Fruit fly (Drosophila melanogaster): Measurements from ENCODE around the gene Nhe1.

Nhe1 gene

dm6 chr2L:109098-109799, 2.7 kb upstream of the Nhe1 start (continued):
- TF ChIP-seq CG18599 (GFP tag; optimal IDR thresholded peaks at IDR 0.05) (peak; percentile 15), CG9437 (GFP tag; optimal IDR thresholded peaks at IDR 0.05) (peak; percentile 41), Vsx1 (GFP tag; optimal IDR thresholded peaks at IDR 0.05) (peak; percentile 58), CG10209 (GFP tag; optimal IDR thresholded peaks at IDR 0.05) (no peak), CG3065 (GFP tag; optimal IDR thresholded peaks at IDR 0.05) (no peak), trh (GFP tag; optimal IDR thresholded peaks at IDR 0.05) (no peak), CG14667 (GFP tag; IDR thresholded peaks at IDR 0.05) (no peak), CG15601 (tag; optimal IDR thresholded peaks at IDR 0.05) (no peak), Sox102F (GFP tag; optimal IDR thresholded peaks at IDR 0.05) (no peak), Lpt (GFP tag; optimal IDR thresholded peaks at IDR 0.05) (no peak), amos (GFP tag; IDR thresholded peaks at IDR 0.05; ENCODE audit: partially characterized antibody) (0 out of 2 replicates have a peak, but pooled peaks have one; percentile 18), CG30020 (tag; optimal IDR thresholded peaks at IDR 0.05) (no peak), fd3F (GFP tag; optimal IDR thresholded peaks at IDR 0.05) (no peak), CG7745 (tag; optimal IDR thresholded peaks at IDR 0.05) (no peak), Atf6 (GFP tag; IDR thresholded peaks at IDR 0.05) (no peak), run (tag; optimal IDR thresholded peaks at IDR 0.05) (no peak), CG11085 (GFP tag; IDR thresholded peaks at IDR 0.05) (no peak), dm (GFP tag; optimal IDR thresholded peaks at IDR 0.05) (peak; percentile 87), CG1529 (GFP tag; optimal IDR thresholded peaks at IDR 0.05) (no peak), CG13296 (GFP tag; optimal IDR thresholded peaks at IDR 0.05) (no peak), mirr (GFP tag; optimal IDR thresholded peaks at IDR 0.05) (peak; percentile 63), CG10565 (GFP tag; optimal IDR thresholded peaks at IDR 0.05) (no peak), tx (GFP tag; optimal IDR thresholded peaks at IDR 0.05) (peak; percentile 4), CG8290 (GFP tag; optimal IDR thresholded peaks at IDR 0.05) (no peak), CG8290 (tag; optimal IDR thresholded peaks at IDR 0.05) (no peak), eyg (GFP tag; optimal IDR thresholded peaks at IDR 0.05) (no peak), CG31224 (GFP tag; IDR thresholded peaks at IDR 0.05) (no peak), usp (GFP tag; optimal IDR thresholded peaks at IDR 0.05) (no peak), sima (GFP tag; optimal IDR thresholded peaks at IDR 0.05) (no peak), abd-A (tag; optimal IDR thresholded peaks at IDR 0.05) (peak; percentile 66), CG42726 (GFP tag; IDR thresholded peaks at IDR 0.05; ENCODE audit: partially characterized antibody) (no peak), sens (GFP tag) (peak; percentile 3), ftz-f1 (GFP tag; optimal IDR thresholded peaks at IDR 0.05) (peak; percentile 1), Scr (GFP tag; IDR thresholded peaks at IDR 0.05; ENCODE audit: partially characterized antibody) (no peak), Sry-β (GFP tag; optimal IDR thresholded peaks at IDR 0.05) (no peak), CG10431 (GFP tag; optimal IDR thresholded peaks at IDR 0.05) (no peak), Dll (GFP tag; IDR thresholded peaks at IDR 0.05; ENCODE audit: partially characterized antibody) (no peak), hb (GFP tag; IDR thresholded peaks at IDR 0.05; ENCODE audit: partially characterized antibody) (no peak), CG34224 (GFP tag; IDR thresholded peaks at IDR 0.05; ENCODE audit: partially characterized antibody) (peak; percentile 44; the same call in 1 of the 3 replicates), Sox100B (GFP tag; optimal IDR thresholded peaks at IDR 0.05) (no peak), vvl (GFP tag; IDR thresholded peaks at IDR 0.05) (no peak), cwo (GFP tag; optimal IDR thresholded peaks at IDR 0.05) (peak; percentile 86), Awh (GFP tag; IDR thresholded peaks at IDR 0.05) (no peak), Taf1 (GFP tag; IDR thresholded peaks at IDR 0.05) (no peak), CG12299 (tag; optimal IDR thresholded peaks at IDR 0.05) (no peak), so (GFP tag; IDR thresholded peaks at IDR 0.05) (no peak), Eip74EF (GFP tag; optimal IDR thresholded peaks at IDR 0.05) (no peak), CG34376 (GFP tag; optimal IDR thresholded peaks at IDR 0.05) (peak; percentile 90), row (GFP tag; IDR thresholded peaks at IDR 0.05) (0 out of 3 replicates have a peak, but pooled peaks have one; percentile 21), emc (GFP tag; optimal IDR thresholded peaks at IDR 0.05) (no peak)

Measured in whole organism, embryonic.